Worm (Caenorhabditis elegans): Measurements from ENCODE around the gene M04G7.1.

The M04G7.1 gene

DNA sequence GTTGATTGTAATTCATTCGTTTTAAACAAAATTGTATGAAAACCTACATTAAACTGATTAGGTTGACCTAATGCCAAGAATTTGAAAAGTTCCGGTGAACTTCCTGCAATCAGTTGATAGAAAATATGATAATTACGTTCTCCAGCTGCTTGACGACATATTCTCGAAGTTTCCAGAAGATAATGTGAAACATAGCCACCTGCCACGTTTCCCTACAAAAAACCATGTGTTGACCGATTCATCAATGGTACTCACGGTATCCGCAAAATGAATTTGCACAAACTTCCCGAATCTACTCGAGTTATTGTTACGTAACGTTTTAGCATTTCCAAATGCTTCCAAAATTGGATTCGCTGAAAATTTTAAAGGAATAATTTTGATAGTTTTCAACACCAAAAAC is 17.2 kb upstream of the M04G7.1 start:
- no peak for TF ChIP-seq syd-9 (tag; optimal IDR thresholded peaks at IDR 0.05)
- no peak for TF ChIP-seq dmd-4 (tag; optimal IDR thresholded peaks at IDR 0.05; ENCODE audit: borderline replicate concordance)
- TF ChIP-seq ceh-19 (GFP tag; optimal IDR thresholded peaks at IDR 0.05), result no peak
- TF ChIP-seq tbx-7 (tag; optimal IDR thresholded peaks at IDR 0.05), result no peak
- TF ChIP-seq ceh-45 (GFP tag; IDR thresholded peaks at IDR 0.05), result no peak
- TF ChIP-seq fkh-10 (GFP tag; optimal IDR thresholded peaks at IDR 0.05), result no peak
- no peak for TF ChIP-seq ceh-30 (tag; optimal IDR thresholded peaks at IDR 0.05)

DNA sequence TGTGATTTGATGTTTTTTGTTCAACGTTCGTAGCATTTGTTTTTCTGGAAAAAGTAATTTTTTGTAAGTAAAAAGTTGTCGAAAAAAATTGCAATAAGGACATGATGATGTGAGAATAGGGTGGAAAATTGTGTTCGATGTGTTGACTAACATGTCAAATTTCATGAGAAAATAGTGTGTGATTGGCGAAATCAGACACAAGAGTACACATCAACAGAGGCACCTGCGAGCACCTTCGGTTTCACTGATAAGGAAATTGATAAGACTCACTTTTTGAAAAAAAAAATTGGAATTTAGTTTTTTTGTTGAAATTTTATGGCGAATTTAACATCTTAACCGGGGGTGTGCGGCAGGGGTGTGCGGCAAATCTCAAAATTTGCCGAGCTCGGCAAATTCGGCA is 15.1 kb upstream of the M04G7.1 start, which contains the start of gene hum-8:
TSS of gene hum-8 (minus strand) at position 46 of the 400 bp plus-strand sequence.
- TF ChIP-seq K02D7.2 (tag; optimal IDR thresholded peaks at IDR 0.05) (no peak), elt-2 (tag; optimal IDR thresholded peaks at IDR 0.05) (peak; percentile 56), unc-42 (tag; optimal IDR thresholded peaks at IDR 0.05) (no peak), odd-2 (tag; optimal IDR thresholded peaks at IDR 0.05) (no peak), zip-5 (tag; optimal IDR thresholded peaks at IDR 0.05) (no peak), sdc-2 (tag; optimal IDR thresholded peaks at IDR 0.05) (no peak), eyg-1 (tag; optimal IDR thresholded peaks at IDR 0.05) (no peak)

DNA sequence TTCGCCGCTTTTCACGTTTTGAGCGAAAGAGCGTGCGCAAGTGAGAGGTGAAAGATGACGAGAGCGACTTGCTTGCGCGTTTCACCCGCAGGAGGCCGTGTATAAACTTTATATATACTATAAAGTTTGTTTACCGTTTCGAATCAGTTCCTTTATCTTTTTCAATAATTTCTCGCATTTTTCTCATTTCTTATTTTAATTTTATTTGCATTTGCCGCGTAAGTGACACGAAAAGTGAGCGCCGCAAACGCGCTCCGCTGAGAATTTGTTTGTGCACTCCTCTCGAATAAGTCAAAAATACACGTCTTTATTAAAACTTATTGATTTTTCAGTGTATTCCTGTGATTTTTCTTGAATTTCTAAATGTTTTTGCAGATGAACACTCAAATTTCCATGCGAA is 12.0 kb upstream of the M04G7.1 start, which contains the start of gene mrpl-55:
TSS of gene mrpl-55 (plus strand) at position 364 of the 400 bp plus-strand sequence.
- TF ChIP-seq pat-9 (tag; optimal IDR thresholded peaks at IDR 0.05), result no peak
- peak; percentile 49 for TF ChIP-seq nfya-1 (tag; optimal IDR thresholded peaks at IDR 0.05)
- TF ChIP-seq elt-2 (tag; optimal IDR thresholded peaks at IDR 0.05), result peak; percentile 54
- no peak for TF ChIP-seq ceh-6 (GFP tag; optimal IDR thresholded peaks at IDR 0.05)
- no peak for TF ChIP-seq unc-3 (GFP tag; conservative IDR thresholded peaks at IDR 0.05)
- TF ChIP-seq unc-3 (tag; optimal IDR thresholded peaks at IDR 0.05), result no peak
- TF ChIP-seq pax-1 (tag; optimal IDR thresholded peaks at IDR 0.05), result peak; percentile 31
- no peak for TF ChIP-seq dmd-4 (tag; optimal IDR thresholded peaks at IDR 0.05; ENCODE audit: borderline replicate concordance)
- peak; percentile 71 for TF ChIP-seq ceh-31 (tag; optimal IDR thresholded peaks at IDR 0.05)
- peak; percentile 52 for TF ChIP-seq ceh-18 (tag; optimal IDR thresholded peaks at IDR 0.05)
- TF ChIP-seq ceh-48 (tag; optimal IDR thresholded peaks at IDR 0.05), result peak; percentile 75
- TF ChIP-seq unc-86 (tag; optimal IDR thresholded peaks at IDR 0.05), result peak; percentile 42
- no peak for TF ChIP-seq ahr-1 (tag; optimal IDR thresholded peaks at IDR 0.05)
- peak; percentile 31 for TF ChIP-seq ref-2 (tag; optimal IDR thresholded peaks at IDR 0.05)
- peak; percentile 17 for TF ChIP-seq ets-4 (tag; optimal IDR thresholded peaks at IDR 0.05)
- peak; percentile 28 for TF ChIP-seq ceh-2 (tag; optimal IDR thresholded peaks at IDR 0.05)
- peak; percentile 23 for TF ChIP-seq ceh-14 (tag; optimal IDR thresholded peaks at IDR 0.05)
- peak; percentile 71 for TF ChIP-seq unc-42 (tag; optimal IDR thresholded peaks at IDR 0.05)
- TF ChIP-seq eyg-1 (tag; optimal IDR thresholded peaks at IDR 0.05), result no peak
- TF ChIP-seq unc-55 (GFP tag; optimal IDR thresholded peaks at IDR 0.05), result peak; percentile 32
- TF ChIP-seq syd-9 (tag; optimal IDR thresholded peaks at IDR 0.05), result no peak
- no peak for TF ChIP-seq sox-4 (tag; optimal IDR thresholded peaks at IDR 0.05)
- TF ChIP-seq ceh-30 (tag; optimal IDR thresholded peaks at IDR 0.05), result no peak
- TF ChIP-seq ceh-24 (tag; optimal IDR thresholded peaks at IDR 0.05), result no peak
- TF ChIP-seq npax-4 (tag; optimal IDR thresholded peaks at IDR 0.05), result no peak
- peak; percentile 58 for TF ChIP-seq dve-1 (tag; optimal IDR thresholded peaks at IDR 0.05)
- no peak for TF ChIP-seq pha-2 (tag; optimal IDR thresholded peaks at IDR 0.05)
- TF ChIP-seq pros-1 (tag; optimal IDR thresholded peaks at IDR 0.05), result no peak
- no peak for TF ChIP-seq C08G9.2 (tag; optimal IDR thresholded peaks at IDR 0.05)
- TF ChIP-seq tbx-2 (tag; optimal IDR thresholded peaks at IDR 0.05), result peak; percentile 68
- TF ChIP-seq che-1 (tag; optimal IDR thresholded peaks at IDR 0.05), result peak; percentile 14

All from whole organism, late embryonic.